Worm (Caenorhabditis elegans) whole organism, L2 larva: ENCODE results near the gene pmp-3.

Source experiments
- aly-2 ChIP-seq: fragments of 150-350 bp; optimal IDR thresholded peaks from 2 replicates; lab custom pipeline; 2014; ENCODE audit warnings: missing biosample characterization, missing genetic modification characterization
- elt-1 ChIP-seq: fragments of 150-350 bp; optimal IDR thresholded peaks from 2 replicates; lab custom pipeline; 2014; ENCODE audit warnings: missing biosample characterization, missing genetic modification characterization
- lin-13 ChIP-seq: fragments of 150-350 bp; optimal IDR thresholded peaks from 2 replicates; lab custom pipeline; 2014; ENCODE audit warnings: missing biosample characterization, missing genetic modification reagents, missing genetic modification characterization
- mbf-1 ChIP-seq: sonication (generic microtip); optimal IDR thresholded peaks from 2 replicates; lab custom pipeline; 2017; ENCODE audit warnings: missing biosample characterization, missing genetic modification characterization
- mdl-1 ChIP-seq, 2 experiments: fragments of 150-350 bp in 1 of 2; sonication (generic microtip) in 1 of 2; optimal IDR thresholded peaks; 2 replicates each; lab custom pipeline; 2017; ENCODE audit warnings: missing biosample characterization in 2 of 2, missing genetic modification characterization in 2 of 2
- nhr-11 ChIP-seq: fragments of 150-350 bp; optimal IDR thresholded peaks from 2 replicates; lab custom pipeline; 2014; ENCODE audit warnings: missing biosample characterization, missing genetic modification characterization
- nhr-129 ChIP-seq: fragments of 150-350 bp; optimal IDR thresholded peaks from 2 replicates; lab custom pipeline; 2014; ENCODE audit warnings: missing biosample characterization, missing genetic modification characterization
- unc-39 ChIP-seq: fragments of 150-350 bp; optimal IDR thresholded peaks from 2 replicates; lab custom pipeline; 2014; ENCODE audit warnings: missing biosample characterization, missing genetic modification characterization
- zag-1 ChIP-seq: fragments of 150-350 bp; optimal IDR thresholded peaks from 2 replicates; lab custom pipeline; 2014; ENCODE audit warnings: missing biosample characterization, missing genetic modification characterization

ce11 chrV:14612168-14612567 lies 34.4 kb upstream of the pmp-3 start, which contains the start of the genes R11H6.5 and ccnk-1:
- TF ChIP-seq mdl-1 (tag; optimal IDR thresholded peaks at IDR 0.05; lab: Kevin White, UChicago) (no peak), unc-39 (no peak), zag-1 (tag; lab: Kevin White, UChicago) (no peak), lin-13 (peak; percentile 32), elt-1 (no peak), mbf-1 (tag; lab: Kevin White, UChicago) (no peak), aly-2 (tag; lab: Kevin White, UChicago) (no peak), nhr-129 (tag; lab: Kevin White, UChicago) (peak; percentile 48), nhr-11 (no peak)
